Fruit fly (Drosophila melanogaster) whole organism, prepupa: ENCODE measurements around the gene CG5910.

ENCODE experiments used
- Blimp-1 ChIP-seq: fragments of 200-800 bp; sonication (Bioruptor generic); optimal IDR thresholded peaks from 3 replicates; lab custom pipeline; 2017; ENCODE audit warnings: missing biosample characterization, missing genetic modification characterization, mild to moderate bottlenecking, moderate library complexity, missing genetic modification reagents
- CG11762 ChIP-seq: fragments of 200-800 bp; sonication (Bioruptor generic); optimal IDR thresholded peaks from 3 replicates; lab custom pipeline; 2016; ENCODE audit warnings: missing biosample characterization, missing genetic modification characterization; ENCODE audit not compliant: insufficient read depth
- CG6276 ChIP-seq: fragments of 200-800 bp; sonication (Bioruptor generic); optimal IDR thresholded peaks from 2 replicates; lab custom pipeline; 2017; ENCODE audit warnings: missing biosample characterization, mild to moderate bottlenecking, missing genetic modification characterization
- CG6854 ChIP-seq: fragments of 200-800 bp; sonication (Bioruptor generic); optimal IDR thresholded peaks from 2 replicates; lab custom pipeline; 2017; ENCODE audit warnings: missing biosample characterization, mild to moderate bottlenecking, missing genetic modification characterization
- Sox14 ChIP-seq: fragments of 200-800 bp; sonication (Bioruptor generic); optimal IDR thresholded peaks from 3 replicates; lab custom pipeline; 2016; ENCODE audit warnings: missing biosample characterization, missing genetic modification characterization
- esn ChIP-seq: fragments of 200-800 bp; sonication (Bioruptor generic); optimal IDR thresholded peaks from 2 replicates; lab custom pipeline; 2016; ENCODE audit warnings: missing biosample characterization, mild to moderate bottlenecking, missing genetic modification characterization, moderate library complexity
- lz ChIP-seq: fragments of 200-800 bp; sonication (Bioruptor generic); optimal IDR thresholded peaks from 3 replicates; lab custom pipeline; 2016; ENCODE audit warnings: missing biosample characterization, missing genetic modification characterization
- net ChIP-seq: fragments of 200-800 bp; sonication (Bioruptor generic); optimal IDR thresholded peaks from 3 replicates; lab custom pipeline; 2016; ENCODE audit warnings: missing biosample characterization, missing genetic modification characterization
- salr ChIP-seq, 2 experiments: fragments of 200-800 bp; sonication (Bioruptor generic); optimal IDR thresholded peaks; 3 replicates each; lab custom pipeline; 2016 to 2018; ENCODE audit warnings: missing biosample characterization in 2 of 2, missing genetic modification characterization in 2 of 2, mild to moderate bottlenecking in 1 of 2
- topi ChIP-seq: fragments of 200-800 bp; sonication (Bioruptor generic); optimal IDR thresholded peaks from 3 replicates; lab custom pipeline; 2016; ENCODE audit warnings: missing biosample characterization, missing genetic modification characterization

DNA sequence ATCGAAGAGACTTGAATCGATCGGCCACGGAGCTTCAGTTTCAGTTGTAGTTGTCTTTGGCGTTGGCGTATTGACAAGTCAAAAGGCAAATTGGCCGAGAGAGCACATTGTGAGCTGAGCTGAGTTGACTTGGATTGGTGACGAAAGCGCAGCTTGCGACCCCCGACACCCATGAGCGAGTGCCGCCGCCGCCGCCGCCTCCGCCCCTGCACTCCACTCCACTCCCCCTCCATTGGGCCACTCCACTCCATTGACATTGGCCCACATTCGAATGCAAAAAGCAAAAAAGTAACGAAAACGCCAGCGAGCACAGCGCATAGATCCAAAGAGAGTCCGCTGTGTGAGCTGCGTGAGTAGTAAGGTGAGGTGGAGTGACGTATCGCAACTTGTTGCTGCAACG, 44.4 kb upstream of the CG5910 start:
- no peak for TF ChIP-seq Blimp-1 (GFP tag; lab: Kevin White, UChicago)
- no peak for TF ChIP-seq esn (GFP tag; lab: Kevin White, UChicago)
- TF ChIP-seq Sox14, result no peak
- TF ChIP-seq net, result no peak
- TF ChIP-seq CG6854 (GFP tag; lab: Kevin White, UChicago), result no peak
- no peak for TF ChIP-seq lz (GFP tag; lab: Kevin White, UChicago)
- TF ChIP-seq CG6276 (GFP tag; lab: Kevin White, UChicago), result no peak
- TF ChIP-seq salr (GFP tag; optimal IDR thresholded peaks at IDR 0.05; lab: Kevin White, UChicago), result no peak
- no peak for TF ChIP-seq CG11762 (GFP tag; lab: Kevin White, UChicago)
- TF ChIP-seq topi (GFP tag; lab: Kevin White, UChicago), result no peak
